Fruit fly (Drosophila melanogaster) whole organism, wandering third instar larva: ENCODE results near the gene CG31798.
A peak's percentile ranks its signal among the peaks of the same experiment; 100 is the strongest.

ENCODE experiments used
- Abd-B ChIP-seq: fragments of >200 bp; optimal IDR thresholded peaks from 2 replicates; lab custom pipeline; 2017; ENCODE audit warnings: missing biosample characterization, missing genetic modification characterization
- CG32264 ChIP-seq: fragments of 200-800 bp; sonication (Bioruptor generic); optimal IDR thresholded peaks from 2 replicates; lab custom pipeline; 2016; ENCODE audit warnings: missing biosample characterization, missing genetic modification characterization
- CG9705 ChIP-seq: fragments of 200-800 bp; sonication (Bioruptor generic); optimal IDR thresholded peaks from 2 replicates; lab custom pipeline; 2018; ENCODE audit warnings: missing biosample characterization, mild to moderate bottlenecking, missing genetic modification characterization
- CrebA ChIP-seq: fragments of 200-800 bp; sonication (Bioruptor generic); optimal IDR thresholded peaks from 2 replicates; lab custom pipeline; 2016; ENCODE audit warnings: missing biosample characterization, mild to moderate bottlenecking, missing genetic modification characterization, borderline replicate concordance
- Dfd ChIP-seq: fragments of >200 bp; optimal IDR thresholded peaks from 2 replicates; lab custom pipeline; 2017; ENCODE audit warnings: missing biosample characterization, missing genetic modification characterization
- Dif ChIP-seq: fragments of 200-275, 200-300 bp; sonication (Bioruptor generic); optimal IDR thresholded peaks from 2 replicates; lab custom pipeline; 2018; ENCODE audit warnings: missing biosample characterization, missing genetic modification characterization; ENCODE audit not compliant: partially characterized antibody
- GATAd ChIP-seq: sonication (Bioruptor generic); optimal IDR thresholded peaks from 2 replicates; lab custom pipeline; 2016; ENCODE audit warnings: missing biosample characterization, missing genetic modification characterization
- HLH106 ChIP-seq: fragments of 200-800 bp; optimal IDR thresholded peaks from 3 replicates; lab custom pipeline; 2019; ENCODE audit warnings: missing biosample characterization, mild to moderate bottlenecking, missing genetic modification characterization, moderate library complexity
- Hnf4 ChIP-seq: fragments of 200-800 bp; sonication (Bioruptor generic); optimal IDR thresholded peaks from 2 replicates; lab custom pipeline; 2016; ENCODE audit warnings: missing biosample characterization, mild to moderate bottlenecking, missing genetic modification characterization
- Hr78 ChIP-seq: fragments of >200 bp; optimal IDR thresholded peaks from 2 replicates; lab custom pipeline; 2017; ENCODE audit warnings: missing biosample characterization, missing genetic modification characterization
- Hr83 ChIP-seq: fragments of 200-300 bp; sonication (Bioruptor generic); optimal IDR thresholded peaks from 2 replicates; lab custom pipeline; 2016; ENCODE audit warnings: missing biosample characterization, mild to moderate bottlenecking, missing genetic modification characterization, moderate library complexity; ENCODE audit not compliant: poor library complexity, severe bottlenecking
- Jra ChIP-seq: sonication (Bioruptor generic); optimal IDR thresholded peaks from 2 replicates; lab custom pipeline; 2016; ENCODE audit warnings: missing biosample characterization, missing genetic modification characterization
- Mio ChIP-seq: sonication (Bioruptor generic); optimal IDR thresholded peaks from 2 replicates; lab custom pipeline; 2016; ENCODE audit warnings: missing biosample characterization, missing genetic modification characterization
- Myc ChIP-seq: fragments of >200 bp; optimal IDR thresholded peaks from 2 replicates; lab custom pipeline; 2017
- N ChIP-seq: fragments of >200 bp; optimal IDR thresholded peaks from 2 replicates; lab custom pipeline; 2018; ENCODE audit warnings: missing biosample characterization, missing external identifiers, missing genetic modification characterization
- OdsH ChIP-seq: fragments of 200-800 bp; sonication (Bioruptor generic); optimal IDR thresholded peaks from 2 replicates; lab custom pipeline; 2016; ENCODE audit warnings: missing biosample characterization, mild to moderate bottlenecking, missing genetic modification characterization
- Rel ChIP-seq, 2 experiments: fragments of 200-800 bp; sonication (Bioruptor generic) in 1 of 2; optimal IDR thresholded peaks; 2 replicates in 1 of 2; 3 replicates in 1 of 2; lab custom pipeline; 2016 to 2019; ENCODE audit warnings: mild to moderate bottlenecking in 2 of 2, missing biosample characterization in 2 of 2, missing genetic modification characterization in 2 of 2, moderate library complexity in 1 of 2
- Sp1 ChIP-seq: fragments of 200-800 bp; sonication (Bioruptor generic); optimal IDR thresholded peaks from 3 replicates; lab custom pipeline; 2019; ENCODE audit warnings: missing biosample characterization, mild to moderate bottlenecking, missing genetic modification characterization, moderate library complexity
- Vsx2 ChIP-seq: fragments of 200-300, 225-300 bp; sonication (Bioruptor generic); optimal IDR thresholded peaks from 2 replicates; lab custom pipeline; 2018; ENCODE audit warnings: missing biosample characterization, missing genetic modification characterization; ENCODE audit not compliant: partially characterized antibody
- br ChIP-seq: fragments of 200-800 bp; sonication (Bioruptor generic); optimal IDR thresholded peaks from 2 replicates; lab custom pipeline; 2016; ENCODE audit warnings: missing biosample characterization, missing genetic modification characterization
- brk ChIP-seq: fragments of 200-800 bp; sonication (Bioruptor generic); optimal IDR thresholded peaks from 2 replicates; lab custom pipeline; 2016; ENCODE audit warnings: missing biosample characterization, mild to moderate bottlenecking, missing genetic modification characterization
- dl ChIP-seq, 2 experiments: fragments of 175-275, 200-275 bp in 1 of 2; fragments of 200-275 bp in 1 of 2; sonication (Bioruptor generic); optimal IDR thresholded peaks; lab custom pipeline; 2018; ENCODE audit warnings: mild to moderate bottlenecking in 2 of 2, missing biosample characterization in 2 of 2, missing genetic modification characterization in 2 of 2, moderate library complexity in 2 of 2; ENCODE audit not compliant: partially characterized antibody in 2 of 2, insufficient read depth in 1 of 2
- dmrt93B ChIP-seq: fragments of 200-800 bp; sonication (Bioruptor generic); optimal IDR thresholded peaks from 2 replicates; lab custom pipeline; 2018; ENCODE audit warnings: missing biosample characterization, mild to moderate bottlenecking, missing genetic modification characterization
- dsf ChIP-seq: sonication (Bioruptor generic); optimal IDR thresholded peaks from 2 replicates; lab custom pipeline; 2016; ENCODE audit warnings: missing biosample characterization, missing genetic modification characterization, borderline replicate concordance
- ey ChIP-seq: fragments of 200-800 bp; sonication (Bioruptor generic); optimal IDR thresholded peaks from 2 replicates; lab custom pipeline; 2016; ENCODE audit warnings: missing biosample characterization, missing genetic modification characterization
- foxo ChIP-seq, 2 experiments: fragments of 200-800 bp; sonication (Bioruptor generic); optimal IDR thresholded peaks; 2 replicates in 1 of 2; 3 replicates in 1 of 2; lab custom pipeline; 2016 to 2017; ENCODE audit warnings: missing biosample characterization in 2 of 2, missing genetic modification characterization in 2 of 2
- fru ChIP-seq: fragments of 200-800 bp; sonication (Bioruptor generic); optimal IDR thresholded peaks from 3 replicates; lab custom pipeline; 2016; ENCODE audit warnings: missing biosample characterization, mild to moderate bottlenecking, missing genetic modification characterization
- h ChIP-seq: fragments of 200-800 bp; sonication (Bioruptor generic); optimal IDR thresholded peaks from 3 replicates; lab custom pipeline; 2016; ENCODE audit warnings: missing biosample characterization, mild to moderate bottlenecking, missing genetic modification characterization
- jim ChIP-seq: fragments of 175-275, 200-325 bp; sonication (Bioruptor generic); optimal IDR thresholded peaks from 2 replicates; lab custom pipeline; 2016; ENCODE audit warnings: missing biosample characterization, mild to moderate bottlenecking, missing genetic modification characterization
- lola ChIP-seq: fragments of >200 bp; optimal IDR thresholded peaks from 2 replicates; lab custom pipeline; 2017; ENCODE audit warnings: missing biosample characterization, missing genetic modification characterization
- pan ChIP-seq: fragments of >200 bp; optimal IDR thresholded peaks from 2 replicates; lab custom pipeline; 2017
- psq ChIP-seq: fragments of 200-800 bp; sonication (Bioruptor generic); optimal IDR thresholded peaks from 3 replicates; lab custom pipeline; 2017; ENCODE audit warnings: missing biosample characterization, mild to moderate bottlenecking, missing genetic modification characterization, moderate library complexity
- rgr ChIP-seq: fragments of 200-800 bp; sonication (Bioruptor generic); optimal IDR thresholded peaks from 3 replicates; lab custom pipeline; 2016; ENCODE audit warnings: missing biosample characterization, mild to moderate bottlenecking, missing genetic modification characterization
- sage ChIP-seq: fragments of 200-800 bp; sonication (Bioruptor generic); optimal IDR thresholded peaks from 2 replicates; lab custom pipeline; 2016; ENCODE audit warnings: missing biosample characterization, mild to moderate bottlenecking, missing genetic modification characterization
- sv ChIP-seq: fragments of 200-800 bp; sonication (Bioruptor generic); optimal IDR thresholded peaks from 3 replicates; lab custom pipeline; 2016; ENCODE audit warnings: missing biosample characterization, missing genetic modification characterization
- tai ChIP-seq: sonication (Bioruptor generic); optimal IDR thresholded peaks from 2 replicates; lab custom pipeline; 2016; ENCODE audit warnings: missing biosample characterization, missing genetic modification characterization
- usp ChIP-seq: fragments of >200 bp; optimal IDR thresholded peaks from 2 replicates; lab custom pipeline; 2017; ENCODE audit warnings: missing biosample characterization, missing genetic modification characterization
- woc ChIP-seq: sonication (Bioruptor generic); optimal IDR thresholded peaks from 2 replicates; lab custom pipeline; 2016; ENCODE audit warnings: missing biosample characterization, mild to moderate bottlenecking, missing genetic modification characterization

CG31798 gene

dm6 chr2L:19425105-19425504 lies 31.1 kb downstream of the CG31798 start:
- TF ChIP-seq N (no peak), h (GFP tag; lab: Kevin White, UChicago) (peak; percentile 5), Hr83 (peak; percentile 28)

- TF ChIP-seq woc (GFP tag; lab: Kevin White, UChicago), result peak; percentile 30
- no peak for TF ChIP-seq usp
- no peak for TF ChIP-seq tai (GFP tag; lab: Kevin White, UChicago)
- peak; percentile 21 for TF ChIP-seq dmrt93B (GFP tag; lab: Kevin White, UChicago)
- TF ChIP-seq ey (GFP tag; lab: Kevin White, UChicago), result peak; percentile 46
- no peak for TF ChIP-seq Hr78 (GFP tag; lab: Kevin White, UChicago)
- no peak for TF ChIP-seq Abd-B (GFP tag; lab: Kevin White, UChicago)
- TF ChIP-seq sv (GFP tag; lab: Kevin White, UChicago), result peak; percentile 94
- peak; percentile 40 for TF ChIP-seq Sp1
- TF ChIP-seq GATAd (GFP tag; lab: Kevin White, UChicago), result no peak
- no peak for TF ChIP-seq Rel (GFP tag; optimal IDR thresholded peaks at IDR 0.05; lab: Kevin White, UChicago)
- TF ChIP-seq Rel (tag; optimal IDR thresholded peaks at IDR 0.05; lab: Kevin White, UChicago), result no peak
- peak in 1 of 2 experiments; percentile 73 for TF ChIP-seq foxo (GFP tag; optimal IDR thresholded peaks at IDR 0.05; lab: Kevin White, UChicago)
- peak; percentile 68 for TF ChIP-seq rgr (GFP tag; lab: Kevin White, UChicago)
- TF ChIP-seq fru (GFP tag; lab: Kevin White, UChicago), result peak; percentile 65
- TF ChIP-seq Vsx2 (GFP tag; lab: Kevin White, UChicago), result peak; percentile 81
- no peak for TF ChIP-seq pan
- TF ChIP-seq OdsH (GFP tag; lab: Kevin White, UChicago), result peak; percentile 58
- TF ChIP-seq Hnf4, result no peak
- no peak for TF ChIP-seq Dfd
- TF ChIP-seq Mio, result no peak
- peak; percentile 69 for TF ChIP-seq HLH106 (tag; lab: Kevin White, UChicago)
- peak; percentile 44 for TF ChIP-seq h (GFP tag; lab: Kevin White, UChicago)
- TF ChIP-seq brk (GFP tag; lab: Kevin White, UChicago), result peak; percentile 70
- no peak for TF ChIP-seq Dif (GFP tag; lab: Kevin White, UChicago)
- peak; percentile 29 for TF ChIP-seq br
- no peak for TF ChIP-seq N
- TF ChIP-seq Hr83, result no peak
- no peak for TF ChIP-seq dsf (GFP tag; lab: Kevin White, UChicago)
- no peak for TF ChIP-seq Myc (lab: Kevin White, UChicago)
- TF ChIP-seq jim (GFP tag; lab: Kevin White, UChicago), result no peak
- no peak for TF ChIP-seq dl (GFP tag; optimal IDR thresholded peaks at IDR 0.05; lab: Kevin White, UChicago; ENCODE audit: insufficient read depth in 1 of 2, partially characterized antibody in 2 of 2)
- no peak for TF ChIP-seq lola (GFP tag; lab: Kevin White, UChicago)
- TF ChIP-seq CG9705 (GFP tag; lab: Kevin White, UChicago), result no peak
- peak; percentile 53 for TF ChIP-seq psq (GFP tag; lab: Kevin White, UChicago)
- no peak for TF ChIP-seq Jra
- peak; percentile 6 for TF ChIP-seq CG32264 (GFP tag; lab: Kevin White, UChicago)
- TF ChIP-seq CrebA (GFP tag; lab: Kevin White, UChicago), result no peak
- peak; percentile 59 for TF ChIP-seq sage (GFP tag; lab: Kevin White, UChicago)
These were observed 31.9 kb downstream of the CG31798 start for dm6 chr2L:19425765-19426329.

- peak; percentile 43 for TF ChIP-seq Sp1
- TF ChIP-seq Dif (GFP tag; lab: Kevin White, UChicago), result peak; percentile 27
- TF ChIP-seq tai (GFP tag; lab: Kevin White, UChicago), result no peak
- peak; percentile 43 for TF ChIP-seq Hr83
- peak; percentile 65 for TF ChIP-seq Jra
- no peak for TF ChIP-seq Rel (GFP tag; optimal IDR thresholded peaks at IDR 0.05; lab: Kevin White, UChicago)
- TF ChIP-seq Rel (tag; optimal IDR thresholded peaks at IDR 0.05; lab: Kevin White, UChicago), result no peak
These were observed 32.4 kb downstream of the CG31798 start, which contains the start of gene Pax for dm6 chr2L:19426330-19426781. TSS of gene Pax (minus strand) at chr2L:19426596.
